Worm (Caenorhabditis elegans) whole organism, L1 larva: ENCODE data around the gene C15C8.6.

Experiments used
- hlh-4 ChIP-seq: sonication (generic microtip); optimal IDR thresholded peaks from 2 replicates; lab custom pipeline; 2016; ENCODE audit warnings: mild to moderate bottlenecking, missing genetic modification characterization, missing compliant biosample characterization
- skn-1 ChIP-seq: fragments of 150-350 bp; optimal IDR thresholded peaks from 2 replicates; lab custom pipeline; 2014; ENCODE audit warnings: missing biosample characterization, missing genetic modification characterization

DNA sequence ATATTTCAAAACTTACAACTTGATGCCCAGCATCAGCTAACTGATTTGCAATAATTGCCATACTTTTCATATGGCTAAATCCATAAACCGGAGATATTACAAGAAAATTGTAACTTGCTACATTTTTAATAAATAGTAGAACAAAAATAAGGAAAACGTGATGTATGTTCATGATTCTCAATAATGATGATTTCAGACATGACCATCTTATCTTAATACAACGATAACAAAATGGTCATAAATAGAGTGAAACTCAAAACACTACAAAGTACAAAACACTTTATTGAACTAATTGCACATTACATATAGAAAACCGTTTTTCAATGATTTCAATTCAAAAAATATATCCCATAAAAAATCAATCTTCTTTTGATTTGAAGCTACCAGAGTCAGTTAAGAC, 41.4 kb upstream of the C15C8.6 start, which contains the start of gene ugt-5:
- TF ChIP-seq skn-1 (tag; lab: Kevin White, UChicago) = no peak
- no peak for TF ChIP-seq hlh-4 (tag; lab: Kevin White, UChicago)
